Worm (Caenorhabditis elegans) whole organism, mixed stage, embryonic: ENCODE data around the gene Y39G8B.7.
"Not testable (repeated sequence)": the region's sequence is repeated elsewhere in the genome, so short reads cannot be mapped to it uniquely, and the experiment has no call there.

Source experiments
- M03D4.4 ChIP-seq: sonication (generic microtip); optimal IDR thresholded peaks from 2 replicates; lab custom pipeline; 2017; ENCODE audit warnings: mild to moderate bottlenecking, missing genetic modification characterization, missing compliant biosample characterization
- ceh-39 ChIP-seq: fragments of 150-350 bp; optimal IDR thresholded peaks from 2 replicates; lab custom pipeline; 2014; ENCODE audit warnings: missing biosample characterization, missing genetic modification characterization
- ceh-43 ChIP-seq: fragments of 200-800 bp; sonication (Bioruptor generic); optimal IDR thresholded peaks from 2 replicates; lab custom pipeline; 2018; ENCODE audit warnings: mild to moderate bottlenecking, missing genetic modification characterization, moderate library complexity, missing compliant biosample characterization
- ceh-83 ChIP-seq: fragments of 200-800 bp; sonication (Bioruptor generic); optimal IDR thresholded peaks from 2 replicates; lab custom pipeline; 2018; ENCODE audit warnings: mild to moderate bottlenecking, missing genetic modification characterization, missing compliant biosample characterization
- ces-1 ChIP-seq: fragments of 150-350 bp; optimal IDR thresholded peaks from 2 replicates; lab custom pipeline; 2014; ENCODE audit warnings: missing biosample characterization, missing genetic modification reagents, missing genetic modification characterization
- cnd-1 ChIP-seq: fragments of 200-800 bp; sonication (Bioruptor generic); optimal IDR thresholded peaks from 2 replicates; lab custom pipeline; 2018; ENCODE audit warnings: mild to moderate bottlenecking, missing genetic modification characterization, missing compliant biosample characterization
- drap-1 ChIP-seq: fragments of 200-800 bp; sonication (Bioruptor generic); optimal IDR thresholded peaks from 3 replicates; lab custom pipeline; 2018; ENCODE audit warnings: mild to moderate bottlenecking, missing genetic modification characterization, missing compliant biosample characterization
- elt-1 ChIP-seq: sonication (generic microtip); optimal IDR thresholded peaks from 2 replicates; lab custom pipeline; 2017; ENCODE audit warnings: missing genetic modification characterization, mild to moderate bottlenecking, missing compliant biosample characterization, antibody characterized with exemption, moderate library complexity, borderline replicate concordance; ENCODE audit not compliant: insufficient read depth
- elt-3 ChIP-seq: fragments of 150-350 bp; optimal IDR thresholded peaks from 2 replicates; lab custom pipeline; 2014; ENCODE audit warnings: missing biosample characterization, missing genetic modification characterization
- lin-13 ChIP-seq: fragments of 150-350 bp; optimal IDR thresholded peaks from 2 replicates; lab custom pipeline; 2014; ENCODE audit warnings: missing biosample characterization, missing genetic modification characterization
- lin-32 ChIP-seq: fragments of 200-800 bp; sonication (Bioruptor generic); optimal IDR thresholded peaks from 2 replicates; lab custom pipeline; 2018; ENCODE audit warnings: mild to moderate bottlenecking, missing genetic modification characterization, missing compliant biosample characterization
- lsy-2 ChIP-seq: fragments of 150-350 bp; optimal IDR thresholded peaks from 2 replicates; lab custom pipeline; 2014; ENCODE audit warnings: missing biosample characterization, missing genetic modification characterization
- mab-5 ChIP-seq: fragments of 150-350 bp; optimal IDR thresholded peaks from 2 replicates; lab custom pipeline; 2014; ENCODE audit warnings: missing biosample characterization, missing genetic modification characterization
- mep-1 ChIP-seq: fragments of 150-350 bp; optimal IDR thresholded peaks from 2 replicates; lab custom pipeline; 2017; ENCODE audit warnings: missing biosample characterization, missing genetic modification reagents, missing genetic modification characterization, inconsistent platforms
- mls-2 ChIP-seq: sonication (generic microtip); optimal IDR thresholded peaks from 2 replicates; lab custom pipeline; 2016; ENCODE audit warnings: mild to moderate bottlenecking, missing genetic modification characterization, moderate library complexity, missing compliant biosample characterization
- nhr-2 ChIP-seq: fragments of 150-350 bp; optimal IDR thresholded peaks from 2 replicates; lab custom pipeline; 2014; ENCODE audit warnings: missing biosample characterization, missing genetic modification characterization
- nhr-237 ChIP-seq: fragments of 150-350 bp; optimal IDR thresholded peaks from 2 replicates; lab custom pipeline; 2014; ENCODE audit warnings: missing biosample characterization, missing genetic modification characterization
- nhr-76 ChIP-seq: sonication (generic microtip); optimal IDR thresholded peaks from 2 replicates; lab custom pipeline; 2017; ENCODE audit warnings: missing biosample characterization, missing genetic modification characterization
- pha-4 ChIP-seq: fragments of 150-350 bp; optimal IDR thresholded peaks from 2 replicates; lab custom pipeline; 2018; ENCODE audit warnings: missing biosample characterization, missing genetic modification reagents, missing genetic modification characterization
- sem-2 ChIP-seq: fragments of 200-800 bp; sonication (Bioruptor generic); optimal IDR thresholded peaks from 2 replicates; lab custom pipeline; 2018; ENCODE audit warnings: mild to moderate bottlenecking, missing genetic modification characterization, missing compliant biosample characterization
- snpc-4 ChIP-seq: fragments of 150-350 bp; optimal IDR thresholded peaks from 2 replicates; lab custom pipeline; 2014; ENCODE audit warnings: missing biosample characterization, missing genetic modification characterization
- sptf-1 ChIP-seq: sonication (generic microtip); optimal IDR thresholded peaks from 2 replicates; lab custom pipeline; 2017; ENCODE audit warnings: mild to moderate bottlenecking, missing genetic modification characterization, moderate library complexity, missing compliant biosample characterization
- tbx-8 ChIP-seq: fragments of 200-800 bp; sonication (Bioruptor generic); optimal IDR thresholded peaks from 2 replicates; lab custom pipeline; 2018; ENCODE audit warnings: mild to moderate bottlenecking, missing genetic modification characterization, moderate library complexity, missing compliant biosample characterization
- unc-120 ChIP-seq: sonication (generic microtip); optimal IDR thresholded peaks from 2 replicates; lab custom pipeline; 2017; ENCODE audit warnings: missing genetic modification characterization, missing compliant biosample characterization; ENCODE audit not compliant: poor library complexity, severe bottlenecking
- unc-39 ChIP-seq: fragments of 150-350 bp; optimal IDR thresholded peaks from 2 replicates; lab custom pipeline; 2014; ENCODE audit warnings: missing biosample characterization, missing genetic modification characterization
- unc-62 ChIP-seq: fragments of 150-350 bp; optimal IDR thresholded peaks from 2 replicates; lab custom pipeline; 2014; ENCODE audit warnings: missing biosample characterization, missing genetic modification reagents, missing genetic modification characterization
- ztf-11 ChIP-seq: fragments of 150-350 bp; optimal IDR thresholded peaks from 2 replicates; lab custom pipeline; 2014; ENCODE audit warnings: missing biosample characterization, missing genetic modification characterization

Y39G8B.7 gene

ce11 chrII:14037484-14038303, 42.9 kb upstream of the Y39G8B.7 start:
- no peak for TF ChIP-seq nhr-76 (tag; lab: Kevin White, UChicago)
- no peak for TF ChIP-seq unc-39
- TF ChIP-seq pha-4 (tag; lab: Kevin White, UChicago): peak; percentile 41

- no peak for TF ChIP-seq lsy-2 (tag; lab: Kevin White, UChicago)
- TF ChIP-seq ceh-43: no peak
- TF ChIP-seq cnd-1: no peak
- TF ChIP-seq ztf-11 (tag; lab: Kevin White, UChicago): no peak
- no peak for TF ChIP-seq elt-3 (tag; lab: Kevin White, UChicago)
- TF ChIP-seq unc-62 (GFP tag; lab: Kevin White, UChicago): no peak
These were observed 42.1 kb upstream of the Y39G8B.7 start for ce11 chrII:14036724-14037483.

ce11 chrII:14034559-14034958, 39.7 kb upstream of the Y39G8B.7 start:
- TF ChIP-seq unc-62 (GFP tag; lab: Kevin White, UChicago) (no peak), unc-120 (tag; lab: Kevin White, UChicago) (no peak)

ce11 chrII:14032705-14033104, 37.9 kb upstream of the Y39G8B.7 start:
- TF ChIP-seq nhr-76 (tag; lab: Kevin White, UChicago) (no peak), mls-2 (tag; lab: Kevin White, UChicago) (peak; percentile 8), snpc-4 (tag; lab: Kevin White, UChicago) (no peak)

ce11 chrII:14021230-14021629, 26.4 kb upstream of the Y39G8B.7 start, which contains the start of gene F01D5.10:
Gene F01D5.10 (minus strand): TSS chrII:14021330.
- TF ChIP-seq lin-32; sem-2 (GFP tag; lab: Kevin White, UChicago); nhr-2 (tag; lab: Kevin White, UChicago): not testable (repeated sequence)

ce11 chrII:14019625-14020024, 24.8 kb upstream of the Y39G8B.7 start:
- TF ChIP-seq mls-2 (tag; lab: Kevin White, UChicago) (peak; percentile 42), drap-1 (peak; percentile 10), sptf-1 (tag; lab: Kevin White, UChicago) (peak; percentile 60), M03D4.4 (tag; lab: Kevin White, UChicago) (peak; percentile 16)
- TF ChIP-seq, all 35 proteins: peak for 4; not testable (repeated sequence) for 31

- TF ChIP-seq nhr-2 (tag; lab: Kevin White, UChicago): no peak
- no peak for TF ChIP-seq nhr-237 (tag; lab: Kevin White, UChicago)
- no peak for TF ChIP-seq lin-13 (tag; lab: Kevin White, UChicago)
- no peak for TF ChIP-seq elt-1
- no peak for TF ChIP-seq drap-1
- TF ChIP-seq pha-4 (tag; lab: Kevin White, UChicago): no peak
- TF ChIP-seq ces-1 (GFP tag; lab: Kevin White, UChicago): no peak
- TF ChIP-seq ceh-39 (tag; lab: Kevin White, UChicago): no peak
- TF ChIP-seq mep-1 (tag; lab: Kevin White, UChicago): no peak
- no peak for TF ChIP-seq ceh-83
- TF ChIP-seq unc-39: no peak
- TF ChIP-seq ceh-43: no peak
- TF ChIP-seq mab-5 (tag; lab: Kevin White, UChicago): no peak
- TF ChIP-seq sptf-1 (tag; lab: Kevin White, UChicago): no peak
- TF ChIP-seq tbx-8: no peak
- TF ChIP-seq lin-32: no peak
- TF ChIP-seq elt-3 (tag; lab: Kevin White, UChicago): no peak
- TF ChIP-seq unc-120 (tag; lab: Kevin White, UChicago): no peak
These were observed 24.1 kb upstream of the Y39G8B.7 start for ce11 chrII:14018887-14019286.
